Fruit fly (Drosophila melanogaster): ENCODE data around the gene lush.
A peak's percentile ranks its signal among the peaks of the same experiment; 100 is the strongest.

Gene lush

dm6 chr3L:19605974-19606497 lies at the start of gene lush, which contains the start of gene CG9372:
Gene lush (minus strand): TSS chr3L:19606090.
Gene CG9372 (plus strand): TSS chr3L:19606208.
- TF ChIP-seq CG17801 (GFP tag; optimal IDR thresholded peaks at IDR 0.05; ENCODE audit: partially characterized antibody): no peak

dm6 chr3L:19653470-19653869 lies 47.6 kb upstream of the lush start:
- TF ChIP-seq CG17801 (GFP tag; optimal IDR thresholded peaks at IDR 0.05; ENCODE audit: partially characterized antibody): no peak

- TF ChIP-seq CG17801 (GFP tag; optimal IDR thresholded peaks at IDR 0.05; ENCODE audit: partially characterized antibody): peak; percentile 58
Measured at dm6 chr3L:19650588-19650987, 44.7 kb upstream of the lush start.

DNA sequence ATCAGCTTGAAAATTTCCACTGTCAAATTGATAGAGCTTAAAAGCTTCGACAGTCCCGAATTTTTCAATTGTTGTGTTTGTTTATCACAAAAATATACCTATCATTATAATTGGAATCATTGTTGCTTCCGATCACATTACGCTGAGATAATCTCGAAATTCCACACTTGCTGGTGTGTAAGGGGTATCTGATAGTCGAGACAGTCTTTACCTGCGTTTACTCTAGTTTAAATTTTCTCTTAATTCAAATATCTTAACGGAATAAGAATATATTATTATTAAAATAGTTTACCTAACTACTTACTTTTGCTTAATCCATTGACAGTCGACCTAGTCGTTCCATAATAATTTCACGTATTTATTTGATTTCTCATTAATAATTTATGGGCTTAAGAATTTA lies 44.2 kb upstream of the lush start:
- no peak for TF ChIP-seq CG17801 (GFP tag; optimal IDR thresholded peaks at IDR 0.05; ENCODE audit: partially characterized antibody)

DNA sequence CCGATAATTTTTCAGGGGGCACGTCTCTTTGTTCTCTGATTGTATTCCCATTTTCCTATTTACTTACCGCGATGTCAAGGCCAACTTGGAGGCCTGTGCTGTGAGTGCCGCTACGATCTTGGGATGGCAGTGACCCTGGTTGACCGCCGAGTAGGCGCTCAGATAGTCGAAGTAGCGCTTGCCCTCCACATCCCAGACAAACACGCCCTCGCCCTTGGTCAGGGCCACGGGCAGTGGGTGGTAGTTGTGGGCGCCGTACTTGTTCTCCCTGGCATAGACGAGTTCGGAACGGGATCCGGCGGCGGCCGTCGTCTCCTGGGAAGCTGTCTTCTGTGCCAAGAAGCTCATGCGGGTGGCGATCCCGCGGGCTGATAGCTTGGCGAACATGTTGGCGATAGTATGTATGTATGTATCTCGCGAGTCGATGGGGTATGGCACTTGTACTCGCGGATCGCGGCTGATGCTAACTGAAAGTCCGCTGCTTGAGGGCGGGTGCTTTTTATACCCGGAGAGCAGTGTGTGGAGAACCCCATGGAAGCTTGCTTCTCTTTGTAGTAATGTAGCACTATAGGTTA lies 43.6 kb upstream of the lush start, which contains the start of gene Oat:
TSS of gene Oat (minus strand) at position 478 of the 575 bp plus-strand sequence.
- TF ChIP-seq CG17801 (GFP tag; optimal IDR thresholded peaks at IDR 0.05; ENCODE audit: partially characterized antibody): no peak

dm6 chr3L:19648648-19649047 lies 42.8 kb upstream of the lush start:
- no peak for TF ChIP-seq CG17801 (GFP tag; optimal IDR thresholded peaks at IDR 0.05; ENCODE audit: partially characterized antibody)

- no peak for TF ChIP-seq CG17801 (GFP tag; optimal IDR thresholded peaks at IDR 0.05; ENCODE audit: partially characterized antibody)
Measured at dm6 chr3L:19646292-19646691, 40.4 kb upstream of the lush start.

dm6 chr3L:19642448-19643020 lies 36.6 kb upstream of the lush start, which contains the start of gene Rnf146:
Gene Rnf146 (minus strand): TSS chr3L:19642816.
- TF ChIP-seq CG17801 (GFP tag; optimal IDR thresholded peaks at IDR 0.05; ENCODE audit: partially characterized antibody): peak; percentile 23

DNA sequence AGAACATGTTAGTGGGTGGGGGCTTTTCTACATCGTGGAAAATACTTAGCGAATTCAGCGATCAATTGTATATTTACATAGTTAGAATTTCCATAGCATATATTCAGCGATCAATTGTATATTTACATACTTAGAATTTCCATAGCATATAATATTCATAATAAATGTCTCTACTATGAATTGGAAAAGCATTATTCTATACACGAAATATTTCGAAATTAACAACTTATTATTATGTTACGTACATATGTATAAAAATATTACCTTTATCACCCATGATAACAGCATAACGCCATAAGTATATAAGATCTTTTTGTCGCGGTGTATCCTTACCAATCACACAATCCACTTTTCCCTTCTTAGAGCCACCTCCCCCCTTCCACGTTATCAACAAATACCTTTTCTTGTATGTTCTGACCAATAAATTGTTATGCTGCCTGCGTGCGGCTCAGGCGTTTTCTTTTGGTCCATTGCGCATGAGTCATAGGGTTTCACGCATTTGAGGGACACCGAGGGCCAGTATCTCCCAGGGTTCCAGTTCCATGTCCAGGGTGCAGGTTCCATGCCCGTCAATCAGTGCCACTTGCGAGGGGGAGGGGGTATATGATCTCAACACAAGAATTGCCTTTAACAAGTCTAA lies 31.1 kb upstream of the lush start:
- TF ChIP-seq CG17801 (GFP tag; optimal IDR thresholded peaks at IDR 0.05; ENCODE audit: partially characterized antibody): no peak

- peak; percentile 17 for TF ChIP-seq CG17801 (GFP tag; optimal IDR thresholded peaks at IDR 0.05; ENCODE audit: partially characterized antibody)
Measured at dm6 chr3L:19635478-19635996, 29.6 kb upstream of the lush start, which contains the start of gene wnd. Gene wnd (minus strand): TSS chr3L:19635783.

dm6 chr3L:19634788-19635448 lies 29.0 kb upstream of the lush start:
- TF ChIP-seq CG17801 (GFP tag; optimal IDR thresholded peaks at IDR 0.05; ENCODE audit: partially characterized antibody): peak; percentile 61

dm6 chr3L:19632766-19633632 lies 27.1 kb upstream of the lush start:
- TF ChIP-seq CG17801 (GFP tag; optimal IDR thresholded peaks at IDR 0.05; ENCODE audit: partially characterized antibody): peak; percentile 83

DNA sequence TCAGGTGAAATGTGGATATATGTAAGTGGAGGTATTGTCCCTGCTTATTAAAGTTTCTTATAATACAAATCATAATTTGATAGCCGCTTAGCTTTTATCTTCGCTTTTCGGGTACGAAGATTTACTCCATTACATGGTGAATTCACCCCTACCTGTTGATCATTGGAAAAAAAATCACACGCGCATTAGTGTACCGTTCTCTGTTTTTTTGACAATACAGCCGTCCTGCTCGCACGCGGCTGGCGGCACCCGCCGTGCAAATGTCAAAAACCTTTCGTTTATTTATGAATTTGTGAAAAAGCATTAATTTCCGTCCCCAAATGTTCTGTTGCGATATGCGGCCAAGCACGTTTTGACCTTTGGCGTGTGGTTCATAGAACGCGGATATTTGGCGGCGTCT lies 26.0 kb upstream of the lush start:
- TF ChIP-seq CG17801 (GFP tag; optimal IDR thresholded peaks at IDR 0.05; ENCODE audit: partially characterized antibody): no peak

dm6 chr3L:19630701-19631100 lies 24.8 kb upstream of the lush start:
- no peak for TF ChIP-seq CG17801 (GFP tag; optimal IDR thresholded peaks at IDR 0.05; ENCODE audit: partially characterized antibody)

Data from ovary, adult (tissue).